Worm (Caenorhabditis elegans) whole organism, L2 larva: ENCODE measurements around the gene K01D12.9.

Source experiments
- gmeb-1 ChIP-seq: fragments of 150-350 bp; optimal IDR thresholded peaks from 2 replicates; lab custom pipeline; 2014; ENCODE audit warnings: missing biosample characterization, missing genetic modification characterization
- nhr-77 ChIP-seq: fragments of 150-350 bp; optimal IDR thresholded peaks from 2 replicates; lab custom pipeline; 2014; ENCODE audit warnings: missing biosample characterization, missing genetic modification characterization
- ztf-11 ChIP-seq: sonication (generic microtip); optimal IDR thresholded peaks from 2 replicates; lab custom pipeline; 2017; ENCODE audit warnings: missing biosample characterization, missing genetic modification characterization
- ztf-4 ChIP-seq: fragments of 150-350 bp; optimal IDR thresholded peaks from 2 replicates; lab custom pipeline; 2014; ENCODE audit warnings: missing biosample characterization, missing genetic modification characterization

ce11 chrV:12421360-12421759, 16.9 kb upstream of the K01D12.9 start:
- TF ChIP-seq nhr-77 (tag; lab: Kevin White, UChicago) (no peak), ztf-4 (no peak), ztf-11 (no peak), gmeb-1 (tag; lab: Kevin White, UChicago) (no peak)
